Worm (Caenorhabditis elegans) whole organism, early embryonic: ENCODE measurements around the gene W01D2.3.

Experiments used
- B0310.2 ChIP-seq: sonication (generic microtip); optimal IDR thresholded peaks from 2 replicates; lab custom pipeline; 2016; ENCODE audit warnings: mild to moderate bottlenecking, missing genetic modification characterization, missing compliant biosample characterization
- F13C5.2 ChIP-seq: sonication (generic microtip); optimal IDR thresholded peaks from 2 replicates; lab custom pipeline; 2017; ENCODE audit warnings: mild to moderate bottlenecking, missing genetic modification characterization, inconsistent platforms, missing compliant biosample characterization
- aly-1 ChIP-seq: sonication (generic microtip); optimal IDR thresholded peaks from 2 replicates; lab custom pipeline; 2016; ENCODE audit warnings: missing genetic modification characterization, missing compliant biosample characterization
- ama-1 ChIP-seq: fragments of 150-350 bp; optimal IDR thresholded peaks from 2 replicates; lab custom pipeline; 2014
- ceh-13 ChIP-seq: fragments of 200-800 bp; sonication (Bioruptor generic); optimal IDR thresholded peaks from 2 replicates; lab custom pipeline; 2018; ENCODE audit warnings: mild to moderate bottlenecking, missing genetic modification characterization, missing compliant biosample characterization
- ceh-36 ChIP-seq: sonication (generic microtip); optimal IDR thresholded peaks from 2 replicates; lab custom pipeline; 2016; ENCODE audit warnings: missing genetic modification characterization, inconsistent platforms, missing compliant biosample characterization
- flt-1 ChIP-seq: fragments of 200-800 bp; sonication (Bioruptor generic); IDR thresholded peaks from 2 replicates; pipeline ENCODE4 v1.3.6; 2022; ENCODE audit warnings: missing genetic modification characterization, missing compliant biosample characterization
- hmbx-1 ChIP-seq: sonication (generic microtip); optimal IDR thresholded peaks from 2 replicates; lab custom pipeline; 2016; ENCODE audit warnings: mild to moderate bottlenecking, missing genetic modification characterization, missing compliant biosample characterization
- hnd-1 ChIP-seq: sonication (generic microtip); optimal IDR thresholded peaks from 2 replicates; lab custom pipeline; 2016; ENCODE audit warnings: missing genetic modification characterization, missing compliant biosample characterization
- pes-1 ChIP-seq: fragments of 200-800 bp; sonication (Bioruptor generic); IDR thresholded peaks from 2 replicates; pipeline ENCODE4 v1.3.6; 2022; ENCODE audit warnings: missing genetic modification reagents, missing genetic modification characterization, missing compliant biosample characterization
- tbx-11 ChIP-seq: fragments of 200-800 bp; sonication (Bioruptor generic); IDR thresholded peaks from 2 replicates; pipeline ENCODE4 v1.3.6; 2022; ENCODE audit warnings: missing genetic modification characterization, missing compliant biosample characterization
- tbx-37 ChIP-seq: fragments of 200-800 bp; sonication (Bioruptor generic); conservative IDR thresholded peaks from 2 replicates; pipeline ENCODE4 v1.3.6; 2022; ENCODE audit warnings: missing genetic modification reagents, missing genetic modification characterization, missing compliant biosample characterization

- TF ChIP-seq ama-1 (lab: Kevin White, UChicago) (no peak), F13C5.2 (no peak), hnd-1 (tag; lab: Kevin White, UChicago) (no peak), flt-1 (GFP tag; lab: Robert Waterston, UW) (no peak), hmbx-1 (no peak), B0310.2 (tag; lab: Kevin White, UChicago) (no peak), pes-1 (GFP tag; lab: Robert Waterston, UW) (no peak), ceh-13 (GFP tag; lab: Kevin White, UChicago) (no peak), ceh-36 (tag; lab: Kevin White, UChicago) (no peak), tbx-11 (GFP tag; lab: Robert Waterston, UW) (no peak), aly-1 (tag; lab: Kevin White, UChicago) (no peak), tbx-37 (no peak)
Observed at ce11 chrII:14820460-14820859, 16.4 kb upstream of the W01D2.3 start.
